Worm (Caenorhabditis elegans) whole organism, L2 larva: ENCODE data around the gene cutl-25.

ENCODE experiments used
- C34F6.9 ChIP-seq: fragments of 150-350 bp; optimal IDR thresholded peaks from 2 replicates; lab custom pipeline; 2014; ENCODE audit warnings: missing biosample characterization, missing genetic modification characterization
- R02D3.7 ChIP-seq: fragments of 150-350 bp; optimal IDR thresholded peaks from 2 replicates; lab custom pipeline; 2014; ENCODE audit warnings: missing biosample characterization, missing genetic modification characterization
- mdl-1 ChIP-seq, 2 experiments: fragments of 150-350 bp in 1 of 2; sonication (generic microtip) in 1 of 2; optimal IDR thresholded peaks; 2 replicates each; lab custom pipeline; 2017; ENCODE audit warnings: missing biosample characterization in 2 of 2, missing genetic modification characterization in 2 of 2
- nhr-10 ChIP-seq: sonication (generic microtip); optimal IDR thresholded peaks from 2 replicates; lab custom pipeline; 2017; ENCODE audit warnings: missing biosample characterization, missing genetic modification characterization
- nhr-11 ChIP-seq: fragments of 150-350 bp; optimal IDR thresholded peaks from 2 replicates; lab custom pipeline; 2014; ENCODE audit warnings: missing biosample characterization, missing genetic modification characterization
- nhr-237 ChIP-seq: fragments of 150-350 bp; optimal IDR thresholded peaks from 2 replicates; lab custom pipeline; 2014; ENCODE audit warnings: missing biosample characterization, missing genetic modification characterization
- ztf-11 ChIP-seq: sonication (generic microtip); optimal IDR thresholded peaks from 2 replicates; lab custom pipeline; 2017; ENCODE audit warnings: missing biosample characterization, missing genetic modification characterization

- no peak for TF ChIP-seq ztf-11 (tag; lab: Kevin White, UChicago)
- no peak for TF ChIP-seq nhr-237 (tag; lab: Kevin White, UChicago)
- no peak for TF ChIP-seq mdl-1 (tag; optimal IDR thresholded peaks at IDR 0.05; lab: Kevin White, UChicago)
- TF ChIP-seq C34F6.9 (tag; lab: Kevin White, UChicago) = no peak
- no peak for TF ChIP-seq nhr-10 (tag; lab: Kevin White, UChicago)
- no peak for TF ChIP-seq R02D3.7 (tag; lab: Kevin White, UChicago)
- no peak for TF ChIP-seq nhr-11 (tag; lab: Kevin White, UChicago)
Measured at ce11 chrIII:3018822-3019221, 28.1 kb downstream of the cutl-25 start.
